ENCODE assay signal across 3 worm cellular contexts in the genomic region with DNA sequence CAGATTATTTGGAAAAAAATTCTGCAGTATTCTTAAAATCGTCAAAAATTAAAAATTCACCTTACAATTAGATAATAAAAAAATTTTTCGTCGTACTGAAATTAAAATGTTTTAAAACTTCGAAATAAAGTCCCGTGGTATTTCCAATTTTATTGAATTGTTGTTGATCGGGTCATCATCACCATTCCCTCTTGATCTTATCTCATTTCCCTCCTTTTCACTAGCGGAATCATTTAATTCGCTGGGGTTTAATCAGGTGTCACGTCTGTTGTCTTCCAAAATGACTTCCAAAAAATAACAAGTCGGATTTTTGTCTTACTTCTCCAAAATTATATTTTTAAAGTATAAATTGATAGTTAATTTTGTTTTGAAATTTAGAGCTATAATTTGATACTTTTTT.
TF ChIP-seq lines count a peak whose summit lies in the region.

No protein-coding gene starts in this region.

TF ChIP-seq in whole organism, L1 larva, 84 proteins besides CTCF, POLR2A, EP300 and RAD21:
- TF ChIP-seq mep-1 (tag; optimal IDR thresholded peaks at IDR 0.05; lab: Kevin White, UChicago) (peak; percentile 15), elt-3 (tag; optimal IDR thresholded peaks at IDR 0.05; lab: Kevin White, UChicago) (peak in 1 of 6 experiments; percentile 60), vab-15 (tag; optimal IDR thresholded peaks at IDR 0.05; lab: Kevin White, UChicago) (no peak), snu-23 (GFP tag; optimal IDR thresholded peaks at IDR 0.05; lab: Kevin White, UChicago) (peak; percentile 9), ztf-11 (tag; optimal IDR thresholded peaks at IDR 0.05; lab: Kevin White, UChicago) (no peak), pqm-1 (tag; optimal IDR thresholded peaks at IDR 0.05; lab: Kevin White, UChicago) (no peak), lin-14 (GFP tag; optimal IDR thresholded peaks at IDR 0.05; lab: Kevin White, UChicago) (peak; percentile 45), unc-86 (tag; optimal IDR thresholded peaks at IDR 0.05; lab: Kevin White, UChicago) (no peak), nhr-76 (tag; optimal IDR thresholded peaks at IDR 0.05; lab: Kevin White, UChicago) (no peak), efl-1 (optimal IDR thresholded peaks at IDR 0.05; lab: Kevin White, UChicago) (no peak), efl-1 (GFP tag; optimal IDR thresholded peaks at IDR 0.05 in 1 of 2; lab: Kevin White, UChicago) (no peak), lin-15B (tag; optimal IDR thresholded peaks at IDR 0.05; lab: Kevin White, UChicago) (no peak), efl-3 (GFP tag; optimal IDR thresholded peaks at IDR 0.05; lab: Kevin White, UChicago) (no peak), lin-39 (tag; optimal IDR thresholded peaks at IDR 0.05; lab: Kevin White, UChicago) (no peak), Y116A8C.19 (tag; optimal IDR thresholded peaks at IDR 0.05; lab: Kevin White, UChicago; ENCODE audit: borderline replicate concordance) (no peak), C34B4.2 (tag; optimal IDR thresholded peaks at IDR 0.05; lab: Kevin White, UChicago) (no peak), ztf-4 (tag; optimal IDR thresholded peaks at IDR 0.05; lab: Kevin White, UChicago) (no peak), hpl-2 (GFP tag; optimal IDR thresholded peaks at IDR 0.05; lab: Kevin White, UChicago) (no peak), blmp-1 (tag; optimal IDR thresholded peaks at IDR 0.05; lab: Kevin White, UChicago) (peak; percentile 85), zag-1 (tag; optimal IDR thresholded peaks at IDR 0.05; lab: Kevin White, UChicago) (no peak), nhr-12 (tag; optimal IDR thresholded peaks at IDR 0.05; lab: Kevin White, UChicago) (no peak), dpl-1 (GFP tag; optimal IDR thresholded peaks at IDR 0.05; lab: Kevin White, UChicago) (no peak), aly-2 (tag; optimal IDR thresholded peaks at IDR 0.05; lab: Kevin White, UChicago) (no peak), C04F5.9 (tag; optimal IDR thresholded peaks at IDR 0.05; lab: Kevin White, UChicago) (no peak), lsy-2 (tag; optimal IDR thresholded peaks at IDR 0.05; lab: Kevin White, UChicago) (no peak), nhr-85 (tag; lab: Kevin White, UChicago) (peak; percentile 77), nhr-20 (tag; optimal IDR thresholded peaks at IDR 0.05; lab: Kevin White, UChicago) (peak; percentile 4), tlp-1 (tag; optimal IDR thresholded peaks at IDR 0.05; lab: Kevin White, UChicago) (no peak), nhr-90 (tag; optimal IDR thresholded peaks at IDR 0.05; lab: Kevin White, UChicago; ENCODE audit: poor library complexity) (no peak)

TF ChIP-seq in whole organism, L2 larva, 48 proteins besides CTCF, POLR2A, EP300 and RAD21:
- peak; percentile 33 for TF ChIP-seq nhr-25 (tag; optimal IDR thresholded peaks at IDR 0.05; lab: Kevin White, UChicago)
- no peak for TF ChIP-seq snpc-4 (tag; optimal IDR thresholded peaks at IDR 0.05; lab: Kevin White, UChicago)

TF ChIP-seq in whole organism, L3 larva, 47 proteins besides CTCF, POLR2A, EP300 and RAD21:
- TF ChIP-seq elt-1 (tag; optimal IDR thresholded peaks at IDR 0.05; lab: Kevin White, UChicago), result peak; percentile 56
- TF ChIP-seq nhr-23 (tag; optimal IDR thresholded peaks at IDR 0.05; lab: Kevin White, UChicago), result no peak
